Fruit fly (Drosophila melanogaster): ENCODE results near the gene Jarid2.

dm6 chr3L:9502856-9503255 lies 26.0 kb downstream of the Jarid2 start:
- no peak for TF ChIP-seq ttk (optimal IDR thresholded peaks at IDR 0.05)
- TF ChIP-seq Myc (optimal IDR thresholded peaks at IDR 0.05): no peak
- TF ChIP-seq h (optimal IDR thresholded peaks at IDR 0.05): no peak
- no peak for TF ChIP-seq Sin3A (optimal IDR thresholded peaks at IDR 0.05)

Measured in Kc167 (cell line).